Fruit fly (Drosophila melanogaster) whole organism, embryonic: ENCODE results near the gene CLS.

Experiments
- Abd-B ChIP-seq: fragments of 200-800 bp; sonication (Bioruptor generic); optimal IDR thresholded peaks from 2 replicates; lab custom pipeline; 2018; ENCODE audit warnings: missing biosample characterization, mild to moderate bottlenecking, missing genetic modification characterization, moderate library complexity
- C15 ChIP-seq: fragments of 200-800 bp; sonication (Bioruptor generic); IDR thresholded peaks from 3 replicates; pipeline ENCODE4 v1.3.6; 2022; ENCODE audit warnings: missing biosample characterization, missing genetic modification characterization
- CG10543 ChIP-seq: fragments of 200-800 bp; sonication (Bioruptor generic); optimal IDR thresholded peaks from 3 replicates; lab custom pipeline; 2017; ENCODE audit warnings: missing biosample characterization, mild to moderate bottlenecking, missing genetic modification characterization, moderate library complexity
- CG11560 ChIP-seq: fragments of 200-800 bp; sonication (Bioruptor generic); IDR thresholded peaks from 3 replicates; pipeline ENCODE4 v1.3.6; 2022; ENCODE audit warnings: missing biosample characterization, missing genetic modification characterization
- CG11695 ChIP-seq: fragments of 200-800 bp; sonication (Bioruptor generic); IDR thresholded peaks from 3 replicates; pipeline ENCODE4 v1.3.6; 2022; ENCODE audit warnings: missing biosample characterization, missing genetic modification characterization
- CG12219 ChIP-seq: fragments of 200-800 bp; sonication (Bioruptor generic); optimal IDR thresholded peaks from 3 replicates; lab custom pipeline; 2018; ENCODE audit warnings: missing biosample characterization, mild to moderate bottlenecking, missing genetic modification characterization
- CG12236 ChIP-seq: fragments of 200-800 bp; sonication (Bioruptor generic); optimal IDR thresholded peaks from 2 replicates; lab custom pipeline; 2016; ENCODE audit warnings: missing biosample characterization, missing genetic modification characterization
- CG1233 ChIP-seq: fragments of 200-800 bp; sonication (Bioruptor generic); optimal IDR thresholded peaks from 4 replicates; lab custom pipeline; 2018; ENCODE audit warnings: missing biosample characterization, mild to moderate bottlenecking, missing genetic modification characterization
- CG15696 ChIP-seq: fragments of 200-800 bp; sonication (Bioruptor generic); optimal IDR thresholded peaks from 2 replicates; lab custom pipeline; 2019; ENCODE audit warnings: missing biosample characterization, mild to moderate bottlenecking, missing genetic modification characterization, moderate library complexity
- CG1602 ChIP-seq: fragments of 200-800 bp; sonication (Bioruptor generic); optimal IDR thresholded peaks from 3 replicates; lab custom pipeline; 2016; ENCODE audit warnings: missing biosample characterization, missing genetic modification characterization
- CG16815 ChIP-seq: fragments of 200-800 bp; sonication (Bioruptor generic); optimal IDR thresholded peaks from 3 replicates; lab custom pipeline; 2017; ENCODE audit warnings: missing biosample characterization, mild to moderate bottlenecking, missing genetic modification characterization
- CG17912 ChIP-seq: fragments of 200-800 bp; sonication (Bioruptor generic); optimal IDR thresholded peaks from 2 replicates; lab custom pipeline; 2018; ENCODE audit warnings: missing biosample characterization, mild to moderate bottlenecking, missing genetic modification characterization
- CG2199 ChIP-seq: fragments of 200-800 bp; sonication (Bioruptor generic); IDR thresholded peaks from 3 replicates; pipeline ENCODE4 v1.3.6; 2022; ENCODE audit warnings: missing biosample characterization, missing genetic modification characterization
- CG2202 ChIP-seq: fragments of 200-800 bp; sonication (Bioruptor generic); optimal IDR thresholded peaks from 2 replicates; lab custom pipeline; 2018; ENCODE audit warnings: missing biosample characterization, mild to moderate bottlenecking, missing genetic modification characterization
- CG3065 ChIP-seq: fragments of 200-800 bp; sonication (Bioruptor generic); optimal IDR thresholded peaks from 2 replicates; lab custom pipeline; 2016; ENCODE audit warnings: missing biosample characterization, missing genetic modification characterization
- CG4404 ChIP-seq: fragments of 200-800 bp; sonication (Bioruptor generic); IDR thresholded peaks from 2 replicates; pipeline ENCODE4 v1.3.6; 2022; ENCODE audit warnings: missing biosample characterization, missing genetic modification characterization
- CG4424 ChIP-seq: fragments of 200-800 bp; sonication (Bioruptor generic); optimal IDR thresholded peaks from 3 replicates; lab custom pipeline; 2016; ENCODE audit warnings: missing biosample characterization, missing genetic modification characterization
- CG7839 ChIP-seq: fragments of 200-800 bp; sonication (Bioruptor generic); optimal IDR thresholded peaks from 3 replicates; lab custom pipeline; 2018; ENCODE audit warnings: missing biosample characterization, mild to moderate bottlenecking, missing genetic modification characterization, moderate library complexity
- CG7928 ChIP-seq: fragments of 200-800 bp; sonication (Bioruptor generic); optimal IDR thresholded peaks from 2 replicates; lab custom pipeline; 2017; ENCODE audit warnings: missing biosample characterization, mild to moderate bottlenecking, missing genetic modification characterization
- CG8388 ChIP-seq: fragments of 200-800 bp; sonication (Bioruptor generic); optimal IDR thresholded peaks from 2 replicates; lab custom pipeline; 2019; ENCODE audit warnings: missing biosample characterization, mild to moderate bottlenecking, missing genetic modification characterization, moderate library complexity
- CG9727 ChIP-seq: fragments of 200-800 bp; sonication (Bioruptor generic); optimal IDR thresholded peaks from 3 replicates; lab custom pipeline; 2017; ENCODE audit warnings: missing biosample characterization, mild to moderate bottlenecking, missing genetic modification characterization
- D19B ChIP-seq: fragments of 200-800 bp; sonication (Bioruptor generic); optimal IDR thresholded peaks from 2 replicates; lab custom pipeline; 2017; ENCODE audit warnings: missing biosample characterization, mild to moderate bottlenecking, missing genetic modification characterization
- Eip74EF ChIP-seq, 2 experiments: fragments of 200-800 bp in 1 of 2; fragments of >200 bp in 1 of 2; sonication (Bioruptor generic) in 1 of 2; optimal IDR thresholded peaks; 2 replicates each; lab custom pipeline; 2017 to 2019; ENCODE audit warnings: missing biosample characterization in 2 of 2, missing genetic modification characterization in 2 of 2, mild to moderate bottlenecking in 1 of 2, moderate library complexity in 1 of 2
- HLH4C ChIP-seq: fragments of 200-800 bp; sonication (Bioruptor generic); IDR thresholded peaks from 3 replicates; pipeline ENCODE4 v1.3.6; 2022; ENCODE audit warnings: missing biosample characterization, missing genetic modification characterization; ENCODE audit not compliant: partially characterized antibody
- Hand ChIP-seq: fragments of 200-800 bp; sonication (Bioruptor generic); optimal IDR thresholded peaks from 2 replicates; lab custom pipeline; 2017; ENCODE audit warnings: mild to moderate bottlenecking, missing biosample characterization, missing genetic modification reagents, missing genetic modification characterization
- Hr39 ChIP-seq: fragments of >200 bp; optimal IDR thresholded peaks from 2 replicates; lab custom pipeline; 2017
- Lpt ChIP-seq: fragments of >200 bp; optimal IDR thresholded peaks from 2 replicates; lab custom pipeline; 2018; ENCODE audit warnings: missing biosample characterization, missing genetic modification characterization
- MBD-R2 ChIP-seq: fragments of 200-800 bp; sonication (Bioruptor generic); IDR thresholded peaks from 2 replicates; pipeline ENCODE4 v1.3.6; 2022; ENCODE audit warnings: missing biosample characterization, missing genetic modification characterization
- Opbp ChIP-seq: fragments of 200-800 bp; sonication (Bioruptor generic); IDR thresholded peaks from 3 replicates; pipeline ENCODE4 v1.3.6; 2022; ENCODE audit warnings: missing biosample characterization, missing genetic modification characterization; ENCODE audit not compliant: partially characterized antibody
- YL-1 ChIP-seq: fragments of 200-800 bp; sonication (Bioruptor generic); optimal IDR thresholded peaks from 3 replicates; lab custom pipeline; 2017; ENCODE audit warnings: missing biosample characterization, mild to moderate bottlenecking, missing genetic modification characterization
- bab2 ChIP-seq: fragments of 200-800 bp; sonication (Bioruptor generic); optimal IDR thresholded peaks from 2 replicates; lab custom pipeline; 2016; ENCODE audit warnings: missing biosample characterization, missing genetic modification characterization
- bsh ChIP-seq, 2 experiments: fragments of 200-800 bp; sonication (Bioruptor generic); optimal IDR thresholded peaks; 2 replicates each; lab custom pipeline; 2017 to 2018; ENCODE audit warnings: mild to moderate bottlenecking in 2 of 2, missing biosample characterization in 2 of 2, missing genetic modification characterization in 2 of 2, moderate library complexity in 1 of 2
- cad ChIP-seq: fragments of >200 bp; optimal IDR thresholded peaks from 2 replicates; lab custom pipeline; 2017; ENCODE audit warnings: missing biosample characterization, missing genetic modification characterization
- dpn ChIP-seq, 2 experiments: fragments of 200-800 bp; sonication (Bioruptor generic); optimal IDR thresholded peaks; 3 replicates each; lab custom pipeline; 2016; ENCODE audit warnings: missing biosample characterization in 2 of 2, missing genetic modification characterization in 2 of 2
- emc ChIP-seq: fragments of 200-800 bp; sonication (Bioruptor generic); optimal IDR thresholded peaks from 2 replicates; lab custom pipeline; 2016; ENCODE audit warnings: missing biosample characterization, missing genetic modification characterization
- en ChIP-seq: fragments of 200-800 bp; sonication (Bioruptor generic); optimal IDR thresholded peaks from 2 replicates; lab custom pipeline; 2016; ENCODE audit warnings: missing biosample characterization, missing genetic modification characterization
- eve ChIP-seq, 2 experiments: fragments of >200 bp; optimal IDR thresholded peaks; 2 replicates each; lab custom pipeline; 2017; ENCODE audit warnings: missing biosample characterization in 2 of 2, missing genetic modification characterization in 2 of 2
- ewg ChIP-seq: fragments of 200-800 bp; sonication (Bioruptor generic); optimal IDR thresholded peaks from 3 replicates; lab custom pipeline; 2017; ENCODE audit warnings: mild to moderate bottlenecking, missing biosample characterization, missing genetic modification reagents, missing genetic modification characterization
- exex ChIP-seq: fragments of 200-800 bp; sonication (Bioruptor generic); optimal IDR thresholded peaks from 4 replicates; lab custom pipeline; 2018; ENCODE audit warnings: missing biosample characterization, mild to moderate bottlenecking, missing genetic modification characterization, moderate library complexity
- hth ChIP-seq: fragments of >200 bp; optimal IDR thresholded peaks from 2 replicates; lab custom pipeline; 2017; ENCODE audit warnings: inconsistent platforms
- inv ChIP-seq: fragments of 200-800 bp; sonication (Bioruptor generic); IDR thresholded peaks from 2 replicates; pipeline ENCODE4 v1.3.6; 2022; ENCODE audit warnings: missing biosample characterization, missing genetic modification characterization; ENCODE audit not compliant: partially characterized antibody
- knrl ChIP-seq: fragments of 200-800 bp; sonication (Bioruptor generic); IDR thresholded peaks from 3 replicates; pipeline ENCODE4 v1.3.6; 2022; ENCODE audit warnings: missing biosample characterization, missing genetic modification characterization; ENCODE audit not compliant: partially characterized antibody
- lmd ChIP-seq: fragments of 200-800 bp; sonication (Bioruptor generic); IDR thresholded peaks from 2 replicates; pipeline ENCODE4 v1.3.6; 2022; ENCODE audit warnings: missing biosample characterization, missing genetic modification characterization
- maf-S ChIP-seq: fragments of 200-800 bp; sonication (Bioruptor generic); optimal IDR thresholded peaks from 2 replicates; lab custom pipeline; 2016; ENCODE audit warnings: missing biosample characterization, missing genetic modification characterization
- phol ChIP-seq: fragments of 200-800 bp; sonication (Bioruptor generic); optimal IDR thresholded peaks from 3 replicates; lab custom pipeline; 2018; ENCODE audit warnings: missing biosample characterization, mild to moderate bottlenecking, missing genetic modification characterization, moderate library complexity
- prd ChIP-seq, 3 experiments: fragments of >200 bp in 2 of 3; fragments of 200-800 bp in 1 of 3; sonication (Bioruptor generic) in 1 of 3; optimal IDR thresholded peaks in 2 of 3; IDR thresholded peaks in 1 of 3; 2 replicates in 2 of 3; 3 replicates in 1 of 3; pipeline versions ENCODE4 v1.3.6 to Lab custom; 2017 to 2022; ENCODE audit warnings: missing biosample characterization in 1 of 3, missing genetic modification characterization in 1 of 3
- ro ChIP-seq: fragments of 200-800 bp; sonication (Bioruptor generic); IDR thresholded peaks from 2 replicates; pipeline ENCODE4 v1.3.6; 2022; ENCODE audit warnings: missing biosample characterization, missing genetic modification characterization
- scrt ChIP-seq: fragments of 200-800 bp; sonication (Bioruptor generic); optimal IDR thresholded peaks from 2 replicates; lab custom pipeline; 2018; ENCODE audit warnings: missing biosample characterization, mild to moderate bottlenecking, missing genetic modification characterization, moderate library complexity
- sob ChIP-seq: fragments of 200-800 bp; sonication (Bioruptor generic); IDR thresholded peaks from 2 replicates; pipeline ENCODE4 v1.3.6; 2022; ENCODE audit warnings: missing biosample characterization, missing genetic modification characterization
- zf30C ChIP-seq: fragments of 200-800 bp; sonication (Bioruptor generic); optimal IDR thresholded peaks from 3 replicates; lab custom pipeline; 2018; ENCODE audit warnings: missing biosample characterization, mild to moderate bottlenecking, missing genetic modification characterization

The CLS gene

dm6 chr3R:25684859-25685258, 2.3 kb downstream of the CLS start, which contains the start of gene RpL27 (continued):
- TF ChIP-seq bab2 (GFP tag; lab: Kevin White, UChicago) (peak; percentile 47), CG4424 (GFP tag; lab: Kevin White, UChicago) (peak; percentile 76), knrl (GFP tag; lab: Robert Waterston, UW) (peak; percentile 69), D19B (peak; percentile 63), sob (GFP tag; lab: Robert Waterston, UW) (peak; percentile 86), YL-1 (GFP tag; lab: Kevin White, UChicago) (peak; percentile 97), scrt (GFP tag; lab: Kevin White, UChicago) (peak; percentile 84), CG3065 (peak; percentile 40), CG2199 (GFP tag; lab: Robert Waterston, UW) (0 out of 3 replicates have a peak, but pooled peaks have one; percentile 8), cad (GFP tag; lab: Kevin White, UChicago) (no peak), CG15696 (tag; lab: Kevin White, UChicago) (peak; percentile 46), eve (GFP tag; optimal IDR thresholded peaks at IDR 0.05; lab: Kevin White, UChicago) (no peak), bsh (GFP tag; optimal IDR thresholded peaks at IDR 0.05; lab: Kevin White, UChicago) (peak; percentile 37 to 67), CG11560 (tag; lab: Robert Waterston, UW) (no peak), hth (lab: Kevin White, UChicago) (no peak), en (GFP tag; lab: Kevin White, UChicago) (peak; percentile 70), exex (peak; percentile 56), CG2202 (tag; lab: Kevin White, UChicago) (peak; percentile 69), C15 (peak; percentile 67; the same call in 2 of the 3 replicates), CG12236 (GFP tag; lab: Kevin White, UChicago) (peak; percentile 53), Eip74EF (GFP tag; optimal IDR thresholded peaks at IDR 0.05; lab: Kevin White, UChicago) (peak in 1 of 2 experiments; percentile 77), CG8388 (GFP tag; lab: Kevin White, UChicago) (peak; percentile 68), lmd (GFP tag; lab: Robert Waterston, UW) (peak; percentile 44; the same call in 1 of the 2 replicates), CG1602 (GFP tag; lab: Kevin White, UChicago) (peak; percentile 47), CG12219 (GFP tag; lab: Kevin White, UChicago) (peak; percentile 64), CG4404 (GFP tag; lab: Robert Waterston, UW) (no peak), emc (peak; percentile 88), Opbp (GFP tag; lab: Robert Waterston, UW) (peak; percentile 72), CG9727 (peak; percentile 88), CG11695 (GFP tag; lab: Robert Waterston, UW) (peak; percentile 51; the same call in 1 of the 3 replicates), dpn (GFP tag; optimal IDR thresholded peaks at IDR 0.05; lab: Kevin White, UChicago) (peak; percentile 45 to 83), prd (optimal IDR thresholded peaks at IDR 0.05; lab: Kevin White, UChicago) (no peak), prd (GFP tag; IDR thresholded peaks at IDR 0.05; lab: Robert Waterston, UW) (peak; percentile 46; the same call in 2 of the 3 replicates), MBD-R2 (GFP tag; lab: Robert Waterston, UW) (peak; percentile 71; the same call in 1 of the 2 replicates), Hand (GFP tag; lab: Kevin White, UChicago) (peak; percentile 80), ro (GFP tag; lab: Robert Waterston, UW) (no peak), zf30C (GFP tag; lab: Kevin White, UChicago) (peak; percentile 23), HLH4C (peak; percentile 68), inv (GFP tag; lab: Robert Waterston, UW) (peak; percentile 55), CG17912 (GFP tag; lab: Kevin White, UChicago) (peak; percentile 89), ewg (GFP tag; lab: Kevin White, UChicago) (peak; percentile 49), Abd-B (no peak), phol (tag; lab: Kevin White, UChicago) (peak; percentile 84), Lpt (GFP tag; lab: Kevin White, UChicago) (no peak), CG10543 (GFP tag; lab: Kevin White, UChicago) (peak; percentile 91), CG1233 (peak; percentile 88), CG16815 (GFP tag; lab: Kevin White, UChicago) (peak; percentile 6), Hr39 (lab: Kevin White, UChicago) (no peak), maf-S (GFP tag; lab: Kevin White, UChicago) (peak; percentile 81), CG7839 (tag; lab: Kevin White, UChicago) (peak; percentile 78), CG7928 (GFP tag; lab: Kevin White, UChicago) (peak; percentile 61)
